Fruit fly (Drosophila melanogaster) whole organism, embryonic: ENCODE measurements around the gene MESR6.
A peak's percentile ranks its signal among the peaks of the same experiment; 100 is the strongest.

Experiments
- Abd-B ChIP-seq: fragments of 200-800 bp; sonication (Bioruptor generic); optimal IDR thresholded peaks from 2 replicates; lab custom pipeline; 2018; ENCODE audit warnings: missing biosample characterization, mild to moderate bottlenecking, missing genetic modification characterization, moderate library complexity
- Adf1 ChIP-seq: fragments of 200-800 bp; sonication (Bioruptor generic); IDR thresholded peaks from 2 replicates; pipeline ENCODE4 v1.3.6; 2022; ENCODE audit warnings: missing biosample characterization, missing genetic modification characterization
- Aef1 ChIP-seq: fragments of 200-800 bp; sonication (Bioruptor generic); IDR thresholded peaks from 3 replicates; pipeline ENCODE4 v1.3.6; 2022; ENCODE audit warnings: missing biosample characterization, missing genetic modification characterization
- Atf3 ChIP-seq: fragments of 200-800 bp; sonication (Bioruptor generic); optimal IDR thresholded peaks from 3 replicates; lab custom pipeline; 2016; ENCODE audit warnings: missing biosample characterization, missing genetic modification characterization
- Blimp-1 ChIP-seq: fragments of 200-800 bp; sonication (Bioruptor generic); optimal IDR thresholded peaks from 3 replicates; lab custom pipeline; 2018; ENCODE audit warnings: missing biosample characterization, missing genetic modification characterization, mild to moderate bottlenecking, moderate library complexity, missing genetic modification reagents
- CG10366 ChIP-seq: fragments of 200-800 bp; sonication (Bioruptor generic); IDR thresholded peaks from 2 replicates; pipeline ENCODE4 v1.3.6; 2022; ENCODE audit warnings: missing biosample characterization, missing genetic modification characterization
- CG10654 ChIP-seq: fragments of 200-800 bp; sonication (Bioruptor generic); optimal IDR thresholded peaks from 2 replicates; lab custom pipeline; 2016; ENCODE audit warnings: missing biosample characterization, missing genetic modification characterization
- CG12155 ChIP-seq: fragments of 200-800 bp; sonication (Bioruptor generic); optimal IDR thresholded peaks from 3 replicates; lab custom pipeline; 2016; ENCODE audit warnings: missing biosample characterization, missing genetic modification characterization
- CG12769 ChIP-seq: fragments of 200-800 bp; sonication (Bioruptor generic); optimal IDR thresholded peaks from 2 replicates; lab custom pipeline; 2019; ENCODE audit warnings: missing biosample characterization, mild to moderate bottlenecking, missing genetic modification characterization, moderate library complexity
- CG13123 ChIP-seq: fragments of 200-800 bp; sonication (Bioruptor generic); optimal IDR thresholded peaks from 2 replicates; lab custom pipeline; 2016; ENCODE audit warnings: missing biosample characterization, missing genetic modification characterization
- CG13775 ChIP-seq: fragments of 200-800 bp; sonication (Bioruptor generic); optimal IDR thresholded peaks from 3 replicates; lab custom pipeline; 2017; ENCODE audit warnings: missing biosample characterization, mild to moderate bottlenecking, missing genetic modification characterization
- CG16779 ChIP-seq: fragments of 200-800 bp; sonication (Bioruptor generic); IDR thresholded peaks from 2 replicates; pipeline ENCODE4 v1.3.6; 2022; ENCODE audit warnings: missing biosample characterization, missing genetic modification characterization
- CG2116 ChIP-seq: fragments of 200-800 bp; sonication (Bioruptor generic); optimal IDR thresholded peaks from 3 replicates; lab custom pipeline; 2018; ENCODE audit warnings: missing biosample characterization, mild to moderate bottlenecking, missing genetic modification characterization
- CG2120 ChIP-seq: fragments of 200-800 bp; sonication (Bioruptor generic); optimal IDR thresholded peaks from 3 replicates; lab custom pipeline; 2016; ENCODE audit warnings: missing biosample characterization, missing genetic modification characterization
- CG2199 ChIP-seq: fragments of 200-800 bp; sonication (Bioruptor generic); IDR thresholded peaks from 3 replicates; pipeline ENCODE4 v1.3.6; 2022; ENCODE audit warnings: missing biosample characterization, missing genetic modification characterization
- CG32767 ChIP-seq: fragments of 200-800 bp; sonication (Bioruptor generic); IDR thresholded peaks from 2 replicates; pipeline ENCODE4 v1.3.6; 2022; ENCODE audit warnings: missing biosample characterization, missing genetic modification characterization
- CG3407 ChIP-seq: fragments of 200-800 bp; sonication (Bioruptor generic); optimal IDR thresholded peaks from 2 replicates; lab custom pipeline; 2018; ENCODE audit warnings: missing biosample characterization, mild to moderate bottlenecking, missing genetic modification characterization
- CG3838 ChIP-seq: fragments of 200-800 bp; sonication (Bioruptor generic); optimal IDR thresholded peaks from 3 replicates; lab custom pipeline; 2016; ENCODE audit warnings: missing biosample characterization, missing genetic modification characterization
- CG7928 ChIP-seq: fragments of 200-800 bp; sonication (Bioruptor generic); optimal IDR thresholded peaks from 2 replicates; lab custom pipeline; 2017; ENCODE audit warnings: missing biosample characterization, mild to moderate bottlenecking, missing genetic modification characterization
- Chrac-16 ChIP-seq: fragments of 200-800 bp; sonication (Bioruptor generic); optimal IDR thresholded peaks from 3 replicates; lab custom pipeline; 2016; ENCODE audit warnings: missing biosample characterization, missing genetic modification characterization
- Dip3 ChIP-seq: fragments of 200-800 bp; sonication (Bioruptor generic); optimal IDR thresholded peaks from 3 replicates; lab custom pipeline; 2016; ENCODE audit warnings: missing biosample characterization, missing genetic modification characterization
- Drgx ChIP-seq: fragments of 200-800 bp; sonication (Bioruptor generic); IDR thresholded peaks from 2 replicates; pipeline ENCODE4 v1.3.6; 2022; ENCODE audit warnings: missing biosample characterization, missing genetic modification characterization
- E2f1 ChIP-seq: fragments of 200-800 bp; sonication (Bioruptor generic); IDR thresholded peaks from 2 replicates; pipeline ENCODE4 v1.3.6; 2022; ENCODE audit warnings: missing biosample characterization, missing genetic modification characterization
- HLH54F ChIP-seq: fragments of 200-800 bp; sonication (Bioruptor generic); optimal IDR thresholded peaks from 3 replicates; lab custom pipeline; 2016; ENCODE audit warnings: missing biosample characterization, missing genetic modification characterization
- Hmr ChIP-seq: fragments of 200-800 bp; sonication (Bioruptor generic); optimal IDR thresholded peaks from 3 replicates; lab custom pipeline; 2017; ENCODE audit warnings: mild to moderate bottlenecking, missing biosample characterization, missing genetic modification reagents, missing genetic modification characterization
- Med ChIP-seq: fragments of 200-800 bp; sonication (Bioruptor generic); peaks from one replicate; lab custom pipeline; 2016; ENCODE audit warnings: missing biosample characterization, missing genetic modification characterization, mild to moderate bottlenecking, inconsistent platforms, moderate library complexity
- Meics ChIP-seq: fragments of 200-800 bp; sonication (Bioruptor generic); optimal IDR thresholded peaks from 2 replicates; lab custom pipeline; 2017; ENCODE audit warnings: missing biosample characterization, mild to moderate bottlenecking, missing genetic modification characterization
- Myb ChIP-seq: fragments of 200-800 bp; sonication (Bioruptor generic); optimal IDR thresholded peaks from 2 replicates; lab custom pipeline; 2016; ENCODE audit warnings: missing biosample characterization, missing genetic modification characterization
- PHDP ChIP-seq: fragments of 200-800 bp; sonication (Bioruptor generic); optimal IDR thresholded peaks from 3 replicates; lab custom pipeline; 2018; ENCODE audit warnings: missing biosample characterization, mild to moderate bottlenecking, missing genetic modification characterization, moderate library complexity
- Pdp1 ChIP-seq, 2 experiments: fragments of 200-800 bp; sonication (Bioruptor generic); optimal IDR thresholded peaks; 3 replicates each; lab custom pipeline; 2016; ENCODE audit warnings: missing biosample characterization in 2 of 2, missing genetic modification characterization in 2 of 2, mild to moderate bottlenecking in 1 of 2, moderate library complexity in 1 of 2
- Six4 ChIP-seq: fragments of 200-800 bp; sonication (Bioruptor generic); optimal IDR thresholded peaks from 2 replicates; lab custom pipeline; 2016; ENCODE audit warnings: missing biosample characterization, missing genetic modification characterization
- Stat92E ChIP-seq, 3 experiments: fragments of >200 bp in 2 of 3; fragments of 200-800 bp in 1 of 3; sonication (Bioruptor generic) in 1 of 3; optimal IDR thresholded peaks; 2 replicates each; lab custom pipeline; 2017 to 2019; ENCODE audit warnings: missing biosample characterization in 3 of 3, missing genetic modification characterization in 3 of 3, mild to moderate bottlenecking in 1 of 3, moderate library complexity in 1 of 3
- Xbp1 ChIP-seq: fragments of 200-800 bp; sonication (Bioruptor generic); optimal IDR thresholded peaks from 3 replicates; lab custom pipeline; 2016; ENCODE audit warnings: missing biosample characterization, mild to moderate bottlenecking, missing genetic modification characterization
- az2 ChIP-seq: fragments of 200-800 bp; sonication (Bioruptor generic); optimal IDR thresholded peaks from 3 replicates; lab custom pipeline; 2016; ENCODE audit warnings: missing biosample characterization, missing genetic modification characterization
- croc ChIP-seq: fragments of 200-800 bp; sonication (Bioruptor generic); conservative IDR thresholded peaks from 3 replicates; pipeline ENCODE4 v1.3.6; 2022; ENCODE audit warnings: missing biosample characterization, missing genetic modification characterization
- dmrt11E ChIP-seq: fragments of 200-800 bp; sonication (Bioruptor generic); optimal IDR thresholded peaks from 3 replicates; lab custom pipeline; 2018; ENCODE audit warnings: missing biosample characterization, mild to moderate bottlenecking, missing genetic modification characterization, moderate library complexity
- dpn ChIP-seq, 2 experiments: fragments of 200-800 bp; sonication (Bioruptor generic); optimal IDR thresholded peaks; 3 replicates each; lab custom pipeline; 2016; ENCODE audit warnings: missing biosample characterization in 2 of 2, missing genetic modification characterization in 2 of 2
- esg ChIP-seq: fragments of 200-800 bp; sonication (Bioruptor generic); conservative IDR thresholded peaks from 2 replicates; pipeline ENCODE4 v1.3.6; 2022; ENCODE audit warnings: missing biosample characterization, missing genetic modification characterization
- gce ChIP-seq: fragments of 200-800 bp; sonication (Bioruptor generic); IDR thresholded peaks from 3 replicates; pipeline ENCODE4 v1.3.6; 2022; ENCODE audit warnings: missing biosample characterization, missing genetic modification characterization
- inv ChIP-seq: fragments of 200-800 bp; sonication (Bioruptor generic); IDR thresholded peaks from 2 replicates; pipeline ENCODE4 v1.3.6; 2022; ENCODE audit warnings: missing biosample characterization, missing genetic modification characterization; ENCODE audit not compliant: partially characterized antibody
- knrl ChIP-seq: fragments of 200-800 bp; sonication (Bioruptor generic); IDR thresholded peaks from 3 replicates; pipeline ENCODE4 v1.3.6; 2022; ENCODE audit warnings: missing biosample characterization, missing genetic modification characterization; ENCODE audit not compliant: partially characterized antibody
- lbe ChIP-seq: fragments of 200-800 bp; sonication (Bioruptor generic); optimal IDR thresholded peaks from 2 replicates; lab custom pipeline; 2016; ENCODE audit warnings: missing biosample characterization, mild to moderate bottlenecking, missing genetic modification characterization
- nau ChIP-seq: fragments of 200-800 bp; sonication (Bioruptor generic); optimal IDR thresholded peaks from 3 replicates; lab custom pipeline; 2017; ENCODE audit warnings: missing biosample characterization, mild to moderate bottlenecking, missing genetic modification characterization, missing genetic modification reagents
- pb ChIP-seq: fragments of 200-800 bp; sonication (Bioruptor generic); optimal IDR thresholded peaks from 3 replicates; lab custom pipeline; 2016; ENCODE audit warnings: missing biosample characterization, missing genetic modification characterization
- pzg ChIP-seq: fragments of 200-800 bp; sonication (Bioruptor generic); optimal IDR thresholded peaks from 3 replicates; lab custom pipeline; 2018; ENCODE audit warnings: missing biosample characterization, mild to moderate bottlenecking, missing genetic modification characterization, moderate library complexity
- ranshi ChIP-seq: fragments of 200-800 bp; sonication (Bioruptor generic); IDR thresholded peaks from 2 replicates; pipeline ENCODE4 v1.3.6; 2022; ENCODE audit warnings: missing biosample characterization, missing genetic modification characterization
- so ChIP-seq: fragments of 200-800 bp; sonication (Bioruptor generic); IDR thresholded peaks from 3 replicates; pipeline ENCODE4 v1.3.6; 2022; ENCODE audit warnings: missing biosample characterization, missing genetic modification characterization
- sug ChIP-seq: fragments of 200-800 bp; optimal IDR thresholded peaks from 2 replicates; lab custom pipeline; 2019; ENCODE audit warnings: missing biosample characterization, mild to moderate bottlenecking, missing genetic modification characterization, moderate library complexity
- tio ChIP-seq: fragments of 200-800 bp; sonication (Bioruptor generic); optimal IDR thresholded peaks from 2 replicates; lab custom pipeline; 2017; ENCODE audit warnings: missing biosample characterization, missing genetic modification characterization, inconsistent platforms
- z ChIP-seq: fragments of 200-800 bp; sonication (Bioruptor generic); IDR thresholded peaks from 3 replicates; pipeline ENCODE4 v1.3.6; 2022; ENCODE audit warnings: missing biosample characterization, missing genetic modification characterization

MESR6 gene

dm6 chr3L:19097665-19098082 is 5.2 kb downstream of the MESR6 start, which contains the start of the genes Naxd and CG14079 (continued):
- TF ChIP-seq CG13123, result peak; percentile 24
- TF ChIP-seq dpn (GFP tag; optimal IDR thresholded peaks at IDR 0.05; lab: Kevin White, UChicago), result peak; percentile 34 to 70
- peak; percentile 59; the same call in 1 of the 2 replicates for TF ChIP-seq ranshi (GFP tag; lab: Robert Waterston, UW)
- TF ChIP-seq CG32767, result peak; percentile 65
- TF ChIP-seq PHDP (tag; lab: Kevin White, UChicago), result peak; percentile 75
- TF ChIP-seq CG2199, result no peak
- TF ChIP-seq Meics (GFP tag; lab: Kevin White, UChicago), result peak; percentile 19
- TF ChIP-seq Aef1 (GFP tag; lab: Robert Waterston, UW), result peak; percentile 59
- TF ChIP-seq CG13775, result peak; percentile 67
- TF ChIP-seq Dip3 (GFP tag; lab: Kevin White, UChicago), result peak; percentile 27
- TF ChIP-seq E2f1 (GFP tag; lab: Robert Waterston, UW), result peak; percentile 29; the same call in 1 of the 2 replicates
- no peak for TF ChIP-seq CG12769 (tag; lab: Kevin White, UChicago)
- TF ChIP-seq CG12155 (GFP tag; lab: Kevin White, UChicago), result peak; percentile 48
- no peak for TF ChIP-seq Atf3 (GFP tag; lab: Kevin White, UChicago)
- TF ChIP-seq dmrt11E, result peak; percentile 55
- TF ChIP-seq Chrac-16 (GFP tag; lab: Kevin White, UChicago), result peak; percentile 69
- TF ChIP-seq sug (tag; lab: Kevin White, UChicago), result peak; percentile 64
- peak; percentile 0 for TF ChIP-seq CG7928 (GFP tag; lab: Kevin White, UChicago)
- TF ChIP-seq gce (GFP tag; lab: Robert Waterston, UW), result 0 out of 3 replicates have a peak, but pooled peaks have one; percentile 25
- TF ChIP-seq Adf1 (GFP tag; lab: Robert Waterston, UW), result no peak
- no peak for TF ChIP-seq pb
- peak; percentile 36 for TF ChIP-seq HLH54F (GFP tag; lab: Kevin White, UChicago)
- peak; percentile 46 for TF ChIP-seq CG2116 (GFP tag; lab: Kevin White, UChicago)
- peak; percentile 41 for TF ChIP-seq Abd-B (GFP tag; lab: Kevin White, UChicago)
- TF ChIP-seq Med (GFP tag; lab: Kevin White, UChicago), result peak; percentile 85
- peak; percentile 43; the same call in 1 of the 3 replicates for TF ChIP-seq knrl
- TF ChIP-seq CG2120 (GFP tag; lab: Kevin White, UChicago), result peak; percentile 73
- no peak for TF ChIP-seq CG16779 (GFP tag; lab: Robert Waterston, UW)
- TF ChIP-seq croc, result 0 out of 3 replicates have a peak, but pooled peaks have one; percentile 14
- TF ChIP-seq esg (GFP tag; lab: Robert Waterston, UW), result peak; percentile 69
- TF ChIP-seq z, result no peak
- TF ChIP-seq Drgx (GFP tag; lab: Robert Waterston, UW), result peak; percentile 73
- no peak; the same call in 1 of the 2 replicates for TF ChIP-seq inv
- peak; percentile 34 to 60 for TF ChIP-seq Pdp1 (GFP tag; optimal IDR thresholded peaks at IDR 0.05; lab: Kevin White, UChicago)
- peak; percentile 34 for TF ChIP-seq tio (GFP tag; lab: Kevin White, UChicago)
- peak; percentile 52 for TF ChIP-seq Myb (GFP tag; lab: Kevin White, UChicago)
- TF ChIP-seq lbe, result peak; percentile 56
- peak; percentile 60 for TF ChIP-seq Blimp-1
- TF ChIP-seq CG3838, result no peak
- TF ChIP-seq CG10366 (GFP tag; lab: Robert Waterston, UW), result peak; percentile 62; the same call in 1 of the 2 replicates
- peak; percentile 41 for TF ChIP-seq CG3407 (GFP tag; lab: Kevin White, UChicago)
- TF ChIP-seq CG10654 (GFP tag; lab: Kevin White, UChicago), result peak; percentile 43
- TF ChIP-seq nau (GFP tag; lab: Kevin White, UChicago), result no peak
- peak; percentile 45; the same call in 1 of the 3 replicates for TF ChIP-seq so
- peak; percentile 71 for TF ChIP-seq az2 (GFP tag; lab: Kevin White, UChicago)
- peak; percentile 77 for TF ChIP-seq Xbp1 (GFP tag; lab: Kevin White, UChicago)
- TF ChIP-seq Hmr (GFP tag; lab: Kevin White, UChicago), result peak; percentile 68
- TF ChIP-seq Six4 (GFP tag; lab: Kevin White, UChicago), result peak; percentile 17
- peak; percentile 24 for TF ChIP-seq pzg (GFP tag; lab: Kevin White, UChicago)
- peak in 1 of 3 experiments; percentile 44 for TF ChIP-seq Stat92E (GFP tag; optimal IDR thresholded peaks at IDR 0.05; lab: Kevin White, UChicago)
